Worm (Caenorhabditis elegans): ENCODE measurements around the gene best-16.

DNA sequence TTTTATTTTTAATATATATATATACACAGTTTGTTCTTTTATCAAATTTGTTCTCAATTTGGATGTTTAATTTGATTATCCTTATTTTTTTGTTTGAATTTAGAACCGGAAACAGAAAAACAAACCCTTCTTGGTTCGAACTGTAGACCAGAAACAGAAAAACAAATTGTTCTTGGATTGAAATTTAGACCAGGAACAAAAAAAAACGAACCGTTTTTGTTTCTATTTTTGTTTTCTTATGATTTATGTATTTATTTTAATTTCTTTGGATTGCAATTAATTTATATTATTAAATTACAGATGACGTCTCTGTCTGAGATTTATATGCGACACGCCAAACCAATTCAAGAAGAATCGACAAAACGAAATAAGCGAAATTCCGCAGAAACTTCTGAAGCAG lies 20.3 kb downstream of the best-16 start, which contains the start of gene C42D4.19:
- no peak for TF ChIP-seq ceh-82 (tag; optimal IDR thresholded peaks at IDR 0.05)
- TF ChIP-seq egl-27 (tag; optimal IDR thresholded peaks at IDR 0.05), result no peak
- no peak for TF ChIP-seq aly-2 (tag; optimal IDR thresholded peaks at IDR 0.05)
- TF ChIP-seq dmd-4 (tag; optimal IDR thresholded peaks at IDR 0.05), result no peak
- TF ChIP-seq lin-39 (tag; optimal IDR thresholded peaks at IDR 0.05), result no peak
- no peak for TF ChIP-seq lsy-2 (tag; optimal IDR thresholded peaks at IDR 0.05)
- TF ChIP-seq ztf-11 (tag; optimal IDR thresholded peaks at IDR 0.05), result no peak
- TF ChIP-seq ama-1 (optimal IDR thresholded peaks at IDR 0.05), result no peak
- TF ChIP-seq unc-62 (GFP tag; optimal IDR thresholded peaks at IDR 0.05), result no peak
- no peak for TF ChIP-seq elt-1 (tag; optimal IDR thresholded peaks at IDR 0.05)
- TF ChIP-seq sma-9 (GFP tag; optimal IDR thresholded peaks at IDR 0.05), result no peak
- no peak for TF ChIP-seq sma-9 (tag; optimal IDR thresholded peaks at IDR 0.05)
